2 fruit fly cellular contexts compared by ENCODE assay signal in the genomic region with DNA sequence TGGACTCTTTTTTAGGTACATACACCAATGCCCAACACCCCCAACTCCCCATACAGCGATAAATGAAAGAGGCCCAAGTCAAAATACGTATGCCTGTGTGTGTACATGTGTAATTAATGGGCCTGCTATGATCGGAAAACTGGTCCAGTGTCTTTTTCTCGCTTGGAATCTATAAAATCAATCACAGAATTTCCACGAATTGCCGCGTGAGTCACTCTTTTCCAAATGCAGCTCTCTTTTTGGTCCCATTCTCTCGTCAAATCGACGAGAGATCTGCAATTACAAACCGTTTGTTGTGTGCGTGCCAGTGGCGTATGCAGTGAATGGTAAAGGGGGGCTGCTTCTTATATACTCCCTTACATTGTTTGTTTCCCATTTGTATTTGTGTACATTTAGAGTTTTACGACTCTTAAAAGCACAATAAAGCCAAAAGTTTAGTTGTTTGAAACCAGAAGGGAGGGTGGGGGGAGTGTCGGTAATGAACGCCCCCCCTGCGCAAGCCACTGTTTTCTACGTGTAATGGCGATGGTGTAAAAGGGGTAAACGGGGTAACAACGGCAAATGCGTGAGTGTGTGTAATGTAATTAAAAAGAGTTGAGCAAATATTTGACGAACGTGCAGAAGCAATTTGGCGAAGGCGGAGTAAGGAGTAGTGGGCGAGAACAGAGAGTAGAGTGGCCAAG.
A peak's percentile ranks its signal among the peaks of the same experiment; 100 is the strongest.
TF ChIP-seq lines count a peak whose summit lies in the region.

No protein-coding gene starts in this region.

TF ChIP-seq in whole organism, embryonic, 481 proteins besides CTCF, POLR2A, EP300 and RAD21 (continued from another document and continues in another):
- peak; percentile 88 for TF ChIP-seq ERR (GFP tag; optimal IDR thresholded peaks at IDR 0.05; lab: Kevin White, UChicago)
- peak; percentile 85 for TF ChIP-seq ro (GFP tag; IDR thresholded peaks at IDR 0.05; lab: Robert Waterston, UW)
- no peak for TF ChIP-seq CG42726 (GFP tag; IDR thresholded peaks at IDR 0.05; lab: Robert Waterston, UW; ENCODE audit: partially characterized antibody)
- peak; percentile 96 for TF ChIP-seq CG17359 (tag; optimal IDR thresholded peaks at IDR 0.05; lab: Kevin White, UChicago)
- peak; percentile 91 for TF ChIP-seq CG18262 (tag; optimal IDR thresholded peaks at IDR 0.05; lab: Kevin White, UChicago)
- peak; percentile 99 for TF ChIP-seq Ets65A (GFP tag; lab: Kevin White, UChicago)
- TF ChIP-seq Opbp (GFP tag; IDR thresholded peaks at IDR 0.05; lab: Robert Waterston, UW; ENCODE audit: partially characterized antibody): no peak
- TF ChIP-seq hb (GFP tag; IDR thresholded peaks at IDR 0.05; lab: Robert Waterston, UW; ENCODE audit: partially characterized antibody): no peak
- peak; percentile 93 for TF ChIP-seq gsb (GFP tag; IDR thresholded peaks at IDR 0.05; lab: Robert Waterston, UW)
- TF ChIP-seq CG3838 (GFP tag; optimal IDR thresholded peaks at IDR 0.05; lab: Kevin White, UChicago): peak; percentile 83
- no peak for TF ChIP-seq Bgb (GFP tag; IDR thresholded peaks at IDR 0.05; lab: Robert Waterston, UW; ENCODE audit: partially characterized antibody)
- peak; percentile 91 for TF ChIP-seq CG32532 (GFP tag; IDR thresholded peaks at IDR 0.05; lab: Robert Waterston, UW)
- peak; percentile 77 for TF ChIP-seq slou (GFP tag; optimal IDR thresholded peaks at IDR 0.05; lab: Kevin White, UChicago)
- peak; percentile 95 for TF ChIP-seq CG15269 (tag; optimal IDR thresholded peaks at IDR 0.05; lab: Kevin White, UChicago)
- TF ChIP-seq ap (GFP tag; IDR thresholded peaks at IDR 0.05; lab: Robert Waterston, UW): peak; percentile 88
- TF ChIP-seq CG8765 (GFP tag; IDR thresholded peaks at IDR 0.05; lab: Robert Waterston, UW): peak; percentile 81
- TF ChIP-seq CG16863 (GFP tag; optimal IDR thresholded peaks at IDR 0.05; lab: Kevin White, UChicago): peak; percentile 96
- TF ChIP-seq Meics (GFP tag; optimal IDR thresholded peaks at IDR 0.05; lab: Kevin White, UChicago): peak; percentile 87
- no peak for TF ChIP-seq HLH4C (GFP tag; IDR thresholded peaks at IDR 0.05; lab: Robert Waterston, UW; ENCODE audit: partially characterized antibody)
- peak; percentile 95 for TF ChIP-seq Mad (GFP tag; optimal IDR thresholded peaks at IDR 0.05; lab: Kevin White, UChicago)
- peak; percentile 86 for TF ChIP-seq tio (GFP tag; optimal IDR thresholded peaks at IDR 0.05; lab: Kevin White, UChicago)
- peak; percentile 93 for TF ChIP-seq jing (GFP tag; optimal IDR thresholded peaks at IDR 0.05; lab: Kevin White, UChicago)
- TF ChIP-seq danr (GFP tag; IDR thresholded peaks at IDR 0.05; lab: Robert Waterston, UW): peak; percentile 89
- TF ChIP-seq knrl (GFP tag; IDR thresholded peaks at IDR 0.05; lab: Robert Waterston, UW; ENCODE audit: partially characterized antibody): peak; percentile 40; the same call in 1 of the 3 replicates
- TF ChIP-seq Doc2 (GFP tag; IDR thresholded peaks at IDR 0.05; lab: Robert Waterston, UW): peak; percentile 85
- TF ChIP-seq fd64A (GFP tag; optimal IDR thresholded peaks at IDR 0.05; lab: Kevin White, UChicago): peak; percentile 93
- peak; percentile 76 for TF ChIP-seq CG8359 (GFP tag; optimal IDR thresholded peaks at IDR 0.05; lab: Kevin White, UChicago; ENCODE audit: borderline replicate concordance)
- peak; percentile 92 for TF ChIP-seq CG4424 (GFP tag; optimal IDR thresholded peaks at IDR 0.05; lab: Kevin White, UChicago)
- TF ChIP-seq CG13775 (GFP tag; optimal IDR thresholded peaks at IDR 0.05; lab: Kevin White, UChicago): peak; percentile 89
- TF ChIP-seq Rfx (GFP tag; IDR thresholded peaks at IDR 0.05; lab: Robert Waterston, UW): peak; percentile 96
- TF ChIP-seq Hr51 (GFP tag; optimal IDR thresholded peaks at IDR 0.05; lab: Kevin White, UChicago): peak; percentile 92 to 95
- TF ChIP-seq pita (GFP tag; optimal IDR thresholded peaks at IDR 0.05; lab: Kevin White, UChicago): no peak
- TF ChIP-seq CG12071 (GFP tag; optimal IDR thresholded peaks at IDR 0.05; lab: Kevin White, UChicago): peak; percentile 91
- peak; percentile 93 for TF ChIP-seq CG1602 (GFP tag; optimal IDR thresholded peaks at IDR 0.05; lab: Kevin White, UChicago)
- peak; percentile 54 for TF ChIP-seq TFAM (GFP tag; optimal IDR thresholded peaks at IDR 0.05; lab: Kevin White, UChicago)
- no peak for TF ChIP-seq sna (GFP tag; IDR thresholded peaks at IDR 0.05; lab: Robert Waterston, UW; ENCODE audit: partially characterized antibody)
- TF ChIP-seq CG11093 (GFP tag; IDR thresholded peaks at IDR 0.05; lab: Robert Waterston, UW): peak; percentile 94
- peak; percentile 98 for TF ChIP-seq Kr (GFP tag; optimal IDR thresholded peaks at IDR 0.05; lab: Kevin White, UChicago)
- TF ChIP-seq zfh2 (GFP tag; optimal IDR thresholded peaks at IDR 0.05; lab: Kevin White, UChicago): peak; percentile 80
- TF ChIP-seq CG30020 (tag; optimal IDR thresholded peaks at IDR 0.05; lab: Kevin White, UChicago): peak; percentile 62
- TF ChIP-seq CG2678 (tag; optimal IDR thresholded peaks at IDR 0.05; lab: Kevin White, UChicago): peak; percentile 94
- peak; percentile 79 for TF ChIP-seq CG6854 (GFP tag; optimal IDR thresholded peaks at IDR 0.05; lab: Kevin White, UChicago)
- no peak for TF ChIP-seq CG34224 (GFP tag; IDR thresholded peaks at IDR 0.05; lab: Robert Waterston, UW; ENCODE audit: partially characterized antibody)
- TF ChIP-seq CG14710 (tag; optimal IDR thresholded peaks at IDR 0.05; lab: Kevin White, UChicago): peak; percentile 90
- peak; percentile 93 for TF ChIP-seq HmgZ (tag; optimal IDR thresholded peaks at IDR 0.05; lab: Kevin White, UChicago)
- TF ChIP-seq CG1647 (GFP tag; optimal IDR thresholded peaks at IDR 0.05; lab: Kevin White, UChicago): peak; percentile 92
- TF ChIP-seq Mrtf (GFP tag; IDR thresholded peaks at IDR 0.05; lab: Robert Waterston, UW): peak; percentile 96
- no peak for TF ChIP-seq hkb (optimal IDR thresholded peaks at IDR 0.05; lab: Kevin White, UChicago)
- peak; percentile 96 for TF ChIP-seq hkb (GFP tag; IDR thresholded peaks at IDR 0.05; lab: Robert Waterston, UW)
- peak; percentile 91 for TF ChIP-seq ase (GFP tag; IDR thresholded peaks at IDR 0.05; lab: Robert Waterston, UW)
- no peak for TF ChIP-seq Scr (GFP tag; IDR thresholded peaks at IDR 0.05; lab: Robert Waterston, UW; ENCODE audit: partially characterized antibody)
- TF ChIP-seq CG13123 (GFP tag; optimal IDR thresholded peaks at IDR 0.05; lab: Kevin White, UChicago): peak; percentile 90
- peak; percentile 93 for TF ChIP-seq ATbp (GFP tag; optimal IDR thresholded peaks at IDR 0.05; lab: Kevin White, UChicago)
- peak; percentile 88 for TF ChIP-seq CG3407 (GFP tag; optimal IDR thresholded peaks at IDR 0.05; lab: Kevin White, UChicago)
- peak; percentile 97 for TF ChIP-seq CG12769 (tag; optimal IDR thresholded peaks at IDR 0.05; lab: Kevin White, UChicago)
- peak; percentile 73 for TF ChIP-seq ash1 (GFP tag; optimal IDR thresholded peaks at IDR 0.05; lab: Kevin White, UChicago)
- peak; percentile 69 for TF ChIP-seq rib (GFP tag; IDR thresholded peaks at IDR 0.05; lab: Robert Waterston, UW)
- TF ChIP-seq bcd (GFP tag; optimal IDR thresholded peaks at IDR 0.05; lab: Kevin White, UChicago): peak; percentile 93
- peak; percentile 90 for TF ChIP-seq CG33557 (GFP tag; optimal IDR thresholded peaks at IDR 0.05; lab: Kevin White, UChicago)
- peak; percentile 95 for TF ChIP-seq CG6689 (GFP tag; IDR thresholded peaks at IDR 0.05; lab: Robert Waterston, UW)

TF ChIP-seq in whole organism, prepupa, 60 proteins besides CTCF, POLR2A, EP300 and RAD21 (continued from another document):
- TF ChIP-seq CG11294 (GFP tag; IDR thresholded peaks at IDR 0.05; lab: Robert Waterston, UW) (peak; percentile 93), dac (GFP tag; optimal IDR thresholded peaks at IDR 0.05; lab: Kevin White, UChicago) (peak; percentile 96), fd59A (GFP tag; optimal IDR thresholded peaks at IDR 0.05; lab: Kevin White, UChicago) (peak; percentile 94), CG3032 (tag; optimal IDR thresholded peaks at IDR 0.05; lab: Kevin White, UChicago) (peak; percentile 96), net (GFP tag; optimal IDR thresholded peaks at IDR 0.05; lab: Kevin White, UChicago) (peak; percentile 94), eg (GFP tag; IDR thresholded peaks at IDR 0.05; lab: Robert Waterston, UW) (peak; percentile 97), Gug (GFP tag; IDR thresholded peaks at IDR 0.05; lab: Robert Waterston, UW) (peak; percentile 94), Eip78C (GFP tag; lab: Kevin White, UChicago) (peak; percentile 98), Met (GFP tag; optimal IDR thresholded peaks at IDR 0.05; lab: Kevin White, UChicago) (peak; percentile 96), CG8119 (GFP tag; IDR thresholded peaks at IDR 0.05; lab: Robert Waterston, UW) (peak; percentile 92), dsx (GFP tag; optimal IDR thresholded peaks at IDR 0.05; lab: Kevin White, UChicago; ENCODE audit: poor library complexity, severe bottlenecking) (peak; percentile 90), CG1621 (tag; optimal IDR thresholded peaks at IDR 0.05; lab: Kevin White, UChicago) (peak; percentile 92), fkh (GFP tag; optimal IDR thresholded peaks at IDR 0.05; lab: Kevin White, UChicago) (peak; percentile 86)
